Fruit fly (Drosophila melanogaster) whole organism, pupa: Measurements from ENCODE around the gene CG11980.

Experiments
- CG10348 ChIP-seq: fragments of 200-800 bp; sonication (Bioruptor generic); IDR thresholded peaks from 2 replicates; pipeline ENCODE4 v1.3.6; 2022; ENCODE audit warnings: missing biosample characterization, missing genetic modification characterization
- CG12605 ChIP-seq: fragments of 200-800 bp; sonication (Bioruptor generic); IDR thresholded peaks from 2 replicates; pipeline ENCODE4 v1.3.6; 2022; ENCODE audit warnings: missing biosample characterization, missing genetic modification characterization
- CG13204 ChIP-seq: fragments of 200-800 bp; sonication (Bioruptor generic); optimal IDR thresholded peaks from 2 replicates; lab custom pipeline; 2018; ENCODE audit warnings: missing biosample characterization, mild to moderate bottlenecking, missing genetic modification characterization, moderate library complexity
- CG8159 ChIP-seq: fragments of 200-800 bp; sonication (Bioruptor generic); optimal IDR thresholded peaks from 3 replicates; lab custom pipeline; 2018; ENCODE audit warnings: missing biosample characterization, mild to moderate bottlenecking, missing genetic modification characterization, moderate library complexity
- D1 ChIP-seq: fragments of 200-800 bp; sonication (Bioruptor generic); optimal IDR thresholded peaks from 2 replicates; lab custom pipeline; 2018; ENCODE audit warnings: missing biosample characterization, mild to moderate bottlenecking, missing genetic modification characterization, moderate library complexity
- EcR ChIP-seq: fragments of 200-800 bp; sonication (Bioruptor generic); optimal IDR thresholded peaks from 3 replicates; lab custom pipeline; 2019; ENCODE audit warnings: missing biosample characterization, missing genetic modification characterization, mild to moderate bottlenecking, moderate library complexity, missing genetic modification reagents
- Ets98B ChIP-seq: fragments of 200-800 bp; sonication (Bioruptor generic); IDR thresholded peaks from 2 replicates; pipeline ENCODE4 v1.3.6; 2022; ENCODE audit warnings: missing biosample characterization, missing genetic modification characterization
- Pif1A ChIP-seq: fragments of 200-800 bp; sonication (Bioruptor generic); optimal IDR thresholded peaks from 3 replicates; lab custom pipeline; 2016; ENCODE audit warnings: missing biosample characterization, missing genetic modification characterization
- Pif1B ChIP-seq: fragments of 200-800 bp; sonication (Bioruptor generic); optimal IDR thresholded peaks from 3 replicates; lab custom pipeline; 2016; ENCODE audit warnings: missing biosample characterization, missing genetic modification characterization
- Snoo ChIP-seq: fragments of 200-800 bp; sonication (Bioruptor generic); optimal IDR thresholded peaks from 3 replicates; lab custom pipeline; 2017; ENCODE audit warnings: missing biosample characterization, mild to moderate bottlenecking, missing genetic modification characterization, inconsistent platforms

DNA sequence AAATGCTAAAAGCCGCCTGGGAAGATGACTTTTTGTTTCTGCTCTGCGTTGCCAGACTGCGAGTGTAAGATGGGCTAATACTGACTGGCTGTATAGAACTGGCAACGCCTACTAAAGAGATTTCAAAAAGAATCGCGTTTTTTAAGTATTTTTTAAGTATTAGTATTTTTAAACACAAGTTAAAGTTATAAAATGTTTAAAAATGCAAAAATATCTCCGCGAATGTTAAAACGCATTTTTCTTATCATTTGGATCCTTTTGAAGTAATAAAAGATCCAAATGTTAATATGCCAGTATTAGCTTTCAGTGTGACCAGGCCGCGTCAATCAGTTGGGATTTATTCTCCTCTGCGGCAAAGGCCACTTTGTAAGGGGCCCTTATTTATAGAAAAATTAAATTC is 2.3 kb downstream of the CG11980 start, which contains the start of the genes Prosbeta3 and Iru:
- TF ChIP-seq CG13204 (no peak), EcR (GFP tag; lab: Kevin White, UChicago) (no peak), Pif1B (GFP tag; lab: Kevin White, UChicago) (no peak), CG12605 (GFP tag; lab: Robert Waterston, UW) (no peak), CG10348 (GFP tag; lab: Robert Waterston, UW) (no peak), CG8159 (tag; lab: Kevin White, UChicago) (no peak), D1 (no peak), Ets98B (no peak), Pif1A (GFP tag; lab: Kevin White, UChicago) (no peak), Snoo (tag; lab: Kevin White, UChicago) (no peak)
